Fruit fly (Drosophila melanogaster) whole organism, embryonic: ENCODE measurements around the gene cv-c.

ENCODE experiments used
- ATbp ChIP-seq: fragments of 200-800 bp; sonication (Bioruptor generic); optimal IDR thresholded peaks from 2 replicates; lab custom pipeline; 2017; ENCODE audit warnings: missing biosample characterization, mild to moderate bottlenecking, missing genetic modification characterization, missing genetic modification reagents
- Asciz ChIP-seq: fragments of 200-800 bp; sonication (Bioruptor generic); optimal IDR thresholded peaks from 2 replicates; lab custom pipeline; 2017; ENCODE audit warnings: missing biosample characterization, mild to moderate bottlenecking, missing genetic modification characterization, missing genetic modification reagents
- Awh ChIP-seq: fragments of 200-800 bp; sonication (Bioruptor generic); IDR thresholded peaks from 2 replicates; pipeline ENCODE4, ENCODE4 v1.3.6; 2022; ENCODE audit warnings: missing biosample characterization, missing genetic modification characterization
- Bdp1 ChIP-seq: fragments of 200-800 bp; sonication (Bioruptor generic); optimal IDR thresholded peaks from 3 replicates; lab custom pipeline; 2016; ENCODE audit warnings: missing biosample characterization, missing genetic modification characterization
- CG1024 ChIP-seq: fragments of 200-800 bp; sonication (Bioruptor generic); IDR thresholded peaks from 2 replicates; pipeline ENCODE4 v1.3.6; 2022; ENCODE audit warnings: missing biosample characterization, missing genetic modification characterization
- CG11456 ChIP-seq: fragments of 200-800 bp; sonication (Bioruptor generic); IDR thresholded peaks from 3 replicates; pipeline ENCODE4 v1.3.6; 2022; ENCODE audit warnings: missing biosample characterization, missing genetic modification characterization
- CG11504 ChIP-seq: fragments of 200-800 bp; sonication (Bioruptor generic); optimal IDR thresholded peaks from 3 replicates; lab custom pipeline; 2019; ENCODE audit warnings: missing biosample characterization, mild to moderate bottlenecking, missing genetic modification characterization, moderate library complexity
- CG12071 ChIP-seq: fragments of 200-800 bp; sonication (Bioruptor generic); optimal IDR thresholded peaks from 3 replicates; lab custom pipeline; 2018; ENCODE audit warnings: missing biosample characterization, mild to moderate bottlenecking, missing genetic modification characterization
- CG12659 ChIP-seq: fragments of 200-800 bp; sonication (Bioruptor generic); optimal IDR thresholded peaks from 3 replicates; lab custom pipeline; 2017; ENCODE audit warnings: mild to moderate bottlenecking, missing biosample characterization, missing genetic modification reagents, missing genetic modification characterization
- CG17359 ChIP-seq: fragments of 200-800 bp; sonication (Bioruptor generic); optimal IDR thresholded peaks from 3 replicates; lab custom pipeline; 2018; ENCODE audit warnings: missing biosample characterization, mild to moderate bottlenecking, missing genetic modification characterization, moderate library complexity
- CG30431 ChIP-seq: fragments of 200-800 bp; sonication (Bioruptor generic); optimal IDR thresholded peaks from 2 replicates; lab custom pipeline; 2017; ENCODE audit warnings: missing biosample characterization, missing genetic modification characterization
- CG3838 ChIP-seq: fragments of 200-800 bp; sonication (Bioruptor generic); optimal IDR thresholded peaks from 3 replicates; lab custom pipeline; 2016; ENCODE audit warnings: missing biosample characterization, missing genetic modification characterization
- CG6689 ChIP-seq: fragments of 200-800 bp; sonication (Bioruptor generic); IDR thresholded peaks from 2 replicates; pipeline ENCODE4 v1.3.6; 2022; ENCODE audit warnings: missing biosample characterization, missing genetic modification characterization
- CG9932 ChIP-seq: fragments of 200-800 bp; sonication (Bioruptor generic); IDR thresholded peaks from 2 replicates; pipeline ENCODE4 v1.3.6; 2022; ENCODE audit warnings: missing biosample characterization, missing genetic modification characterization
- Dip2 ChIP-seq: fragments of 200-800 bp; sonication (Bioruptor generic); IDR thresholded peaks from 2 replicates; pipeline ENCODE4 v1.3.6; 2022; ENCODE audit warnings: missing biosample characterization, missing genetic modification characterization
- Elba2 ChIP-seq: fragments of 200-800 bp; sonication (Bioruptor generic); optimal IDR thresholded peaks from 3 replicates; lab custom pipeline; 2016; ENCODE audit warnings: missing biosample characterization, missing genetic modification characterization
- Ets97D ChIP-seq: fragments of 200-800 bp; sonication (Bioruptor generic); optimal IDR thresholded peaks from 3 replicates; lab custom pipeline; 2016; ENCODE audit warnings: missing biosample characterization, missing genetic modification characterization
- Hmr ChIP-seq: fragments of 200-800 bp; sonication (Bioruptor generic); optimal IDR thresholded peaks from 3 replicates; lab custom pipeline; 2017; ENCODE audit warnings: mild to moderate bottlenecking, missing biosample characterization, missing genetic modification reagents, missing genetic modification characterization
- Hr51 ChIP-seq, 2 experiments: fragments of 200-800 bp; sonication (Bioruptor generic); optimal IDR thresholded peaks; 2 replicates in 1 of 2; 3 replicates in 1 of 2; lab custom pipeline; 2016 to 2018; ENCODE audit warnings: missing biosample characterization in 2 of 2, missing genetic modification characterization in 2 of 2, mild to moderate bottlenecking in 1 of 2, moderate library complexity in 1 of 2
- Lim3 ChIP-seq: fragments of 200-800 bp; sonication (Bioruptor generic); IDR thresholded peaks from 2 replicates; pipeline ENCODE4 v1.3.6; 2022; ENCODE audit warnings: missing biosample characterization, missing genetic modification characterization
- MBD-R2 ChIP-seq: fragments of 200-800 bp; sonication (Bioruptor generic); IDR thresholded peaks from 2 replicates; pipeline ENCODE4 v1.3.6; 2022; ENCODE audit warnings: missing biosample characterization, missing genetic modification characterization
- Meics ChIP-seq: fragments of 200-800 bp; sonication (Bioruptor generic); optimal IDR thresholded peaks from 2 replicates; lab custom pipeline; 2017; ENCODE audit warnings: missing biosample characterization, mild to moderate bottlenecking, missing genetic modification characterization
- Pdp1 ChIP-seq, 2 experiments: fragments of 200-800 bp; sonication (Bioruptor generic); optimal IDR thresholded peaks; 3 replicates each; lab custom pipeline; 2016; ENCODE audit warnings: missing biosample characterization in 2 of 2, missing genetic modification characterization in 2 of 2, mild to moderate bottlenecking in 1 of 2, moderate library complexity in 1 of 2
- Trl ChIP-seq, 3 experiments: fragments of >200 bp in 2 of 3; fragments of 200-800 bp in 1 of 3; sonication (Bioruptor generic) in 1 of 3; optimal IDR thresholded peaks; 2 replicates in 1 of 3; 3 replicates in 2 of 3; lab custom pipeline; 2016 to 2017; ENCODE audit warnings: missing biosample characterization in 1 of 3, missing genetic modification characterization in 1 of 3
- Usf ChIP-seq: fragments of 200-800 bp; sonication (Bioruptor generic); optimal IDR thresholded peaks from 2 replicates; lab custom pipeline; 2017; ENCODE audit warnings: missing genotype, missing biosample characterization, missing genetic modification characterization
- ap ChIP-seq: fragments of 200-800 bp; sonication (Bioruptor generic); IDR thresholded peaks from 2 replicates; pipeline ENCODE4 v1.3.6; 2022; ENCODE audit warnings: missing biosample characterization, missing genetic modification characterization
- ato ChIP-seq: fragments of 200-800 bp; sonication (Bioruptor generic); IDR thresholded peaks from 2 replicates; pipeline ENCODE4 v1.3.6; 2022; ENCODE audit warnings: missing biosample characterization, missing genetic modification characterization; ENCODE audit not compliant: partially characterized antibody
- bab2 ChIP-seq: fragments of 200-800 bp; sonication (Bioruptor generic); optimal IDR thresholded peaks from 2 replicates; lab custom pipeline; 2016; ENCODE audit warnings: missing biosample characterization, missing genetic modification characterization
- chif ChIP-seq, 2 experiments: fragments of 200-800 bp; sonication (Bioruptor generic); optimal IDR thresholded peaks; 3 replicates each; lab custom pipeline; 2016; ENCODE audit warnings: missing biosample characterization in 2 of 2, missing genetic modification characterization in 2 of 2
- dan ChIP-seq: fragments of 200-800 bp; sonication (Bioruptor generic); IDR thresholded peaks from 2 replicates; pipeline ENCODE4 v1.3.6; 2022; ENCODE audit warnings: missing biosample characterization, missing genetic modification characterization
- dimm ChIP-seq: fragments of 200-800 bp; sonication (Bioruptor generic); IDR thresholded peaks from 2 replicates; pipeline ENCODE4 v1.3.6; 2022; ENCODE audit warnings: missing biosample characterization, missing genetic modification characterization
- dm ChIP-seq: fragments of 200-800 bp; sonication (Bioruptor generic); optimal IDR thresholded peaks from 3 replicates; lab custom pipeline; 2016; ENCODE audit warnings: missing biosample characterization, missing genetic modification characterization
- dmrt99B ChIP-seq: fragments of 200-800 bp; sonication (Bioruptor generic); optimal IDR thresholded peaks from 2 replicates; lab custom pipeline; 2018; ENCODE audit warnings: missing biosample characterization, mild to moderate bottlenecking, missing genetic modification characterization, moderate library complexity
- ems ChIP-seq: fragments of 200-800 bp; sonication (Bioruptor generic); optimal IDR thresholded peaks from 3 replicates; lab custom pipeline; 2016; ENCODE audit warnings: missing biosample characterization, missing genetic modification characterization
- eve ChIP-seq, 2 experiments: fragments of >200 bp; optimal IDR thresholded peaks; 2 replicates each; lab custom pipeline; 2017; ENCODE audit warnings: missing biosample characterization in 2 of 2, missing genetic modification characterization in 2 of 2
- ham ChIP-seq: fragments of 200-800 bp; sonication (Bioruptor generic); IDR thresholded peaks from 2 replicates; pipeline ENCODE4 v1.3.6; 2022; ENCODE audit warnings: missing biosample characterization, missing genetic modification characterization
- insv ChIP-seq, 2 experiments: fragments of 200-800 bp; sonication (Bioruptor generic); optimal IDR thresholded peaks; 3 replicates each; lab custom pipeline; 2016 to 2018; ENCODE audit warnings: missing biosample characterization in 2 of 2, missing genetic modification characterization in 2 of 2
- klu ChIP-seq: fragments of 200-800 bp; sonication (Bioruptor generic); IDR thresholded peaks from 2 replicates; pipeline ENCODE4 v1.3.6; 2022; ENCODE audit warnings: missing biosample characterization, missing genetic modification characterization
- lab ChIP-seq: fragments of 200-800 bp; sonication (Bioruptor generic); optimal IDR thresholded peaks from 3 replicates; lab custom pipeline; 2017; ENCODE audit warnings: missing biosample characterization, missing genetic modification characterization, mild to moderate bottlenecking, moderate library complexity, missing genetic modification reagents
- luna ChIP-seq: fragments of 200-800 bp; sonication (Bioruptor generic); optimal IDR thresholded peaks from 2 replicates; lab custom pipeline; 2016; ENCODE audit warnings: missing biosample characterization, missing genetic modification characterization
- mirr ChIP-seq: fragments of 200-800 bp; sonication (Bioruptor generic); optimal IDR thresholded peaks from 3 replicates; lab custom pipeline; 2018; ENCODE audit warnings: missing biosample characterization, mild to moderate bottlenecking, missing genetic modification characterization
- mld ChIP-seq: fragments of 200-800 bp; sonication (Bioruptor generic); IDR thresholded peaks from 3 replicates; pipeline ENCODE4 v1.3.6; 2022; ENCODE audit warnings: missing biosample characterization, missing genetic modification characterization; ENCODE audit not compliant: partially characterized antibody
- nmo ChIP-seq: fragments of 200-800 bp; sonication (Bioruptor generic); optimal IDR thresholded peaks from 2 replicates; lab custom pipeline; 2018; ENCODE audit warnings: missing biosample characterization, mild to moderate bottlenecking, missing genetic modification characterization, moderate library complexity
- odd ChIP-seq: fragments of 200-800 bp; sonication (Bioruptor generic); optimal IDR thresholded peaks from 2 replicates; lab custom pipeline; 2017; ENCODE audit warnings: missing biosample characterization, mild to moderate bottlenecking, missing genetic modification characterization
- prd ChIP-seq, 3 experiments: fragments of >200 bp in 2 of 3; fragments of 200-800 bp in 1 of 3; sonication (Bioruptor generic) in 1 of 3; optimal IDR thresholded peaks in 2 of 3; IDR thresholded peaks in 1 of 3; 2 replicates in 2 of 3; 3 replicates in 1 of 3; pipeline versions ENCODE4 v1.3.6 to Lab custom; 2017 to 2022; ENCODE audit warnings: missing biosample characterization in 1 of 3, missing genetic modification characterization in 1 of 3
- sens ChIP-seq: fragments of 200-800 bp; sonication (Bioruptor generic); peaks from one replicate; lab custom pipeline; 2016; ENCODE audit warnings: missing biosample characterization, missing genetic modification characterization
- slp2 ChIP-seq: fragments of 200-800 bp; sonication (Bioruptor generic); optimal IDR thresholded peaks from 2 replicates; lab custom pipeline; 2016; ENCODE audit warnings: missing biosample characterization, missing genetic modification characterization
- toy ChIP-seq: fragments of 200-800 bp; sonication (Bioruptor generic); IDR thresholded peaks from 2 replicates; pipeline ENCODE4 v1.3.6; 2022; ENCODE audit warnings: missing biosample characterization, missing genetic modification characterization
- unpg ChIP-seq: fragments of 200-800 bp; sonication (Bioruptor generic); optimal IDR thresholded peaks from 3 replicates; lab custom pipeline; 2018; ENCODE audit warnings: missing biosample characterization, mild to moderate bottlenecking, missing genetic modification characterization, moderate library complexity
- wek ChIP-seq: fragments of 200-800 bp; sonication (Bioruptor generic); optimal IDR thresholded peaks from 3 replicates; lab custom pipeline; 2018; ENCODE audit warnings: missing biosample characterization, mild to moderate bottlenecking, missing genetic modification characterization, moderate library complexity
- zen2 ChIP-seq: fragments of 200-800 bp; sonication (Bioruptor generic); IDR thresholded peaks from 3 replicates; pipeline ENCODE4 v1.3.6; 2022; ENCODE audit warnings: missing biosample characterization, missing genetic modification characterization; ENCODE audit not compliant: partially characterized antibody

The cv-c gene

dm6 chr3R:14387840-14388239, 93.7 kb downstream of the cv-c start (continued):
- TF ChIP-seq CG1024 = no peak
- TF ChIP-seq CG12071 (GFP tag; lab: Kevin White, UChicago) = no peak
- no peak for TF ChIP-seq CG12659 (GFP tag; lab: Kevin White, UChicago)
- TF ChIP-seq mld (GFP tag; lab: Robert Waterston, UW) = no peak
- TF ChIP-seq Awh (GFP tag; lab: Robert Waterston, UW) = no peak
- no peak for TF ChIP-seq ham (GFP tag; lab: Robert Waterston, UW)
- peak; percentile 25; the same call in 1 of the 2 replicates for TF ChIP-seq CG9932 (GFP tag; lab: Robert Waterston, UW)
- no peak for TF ChIP-seq chif (GFP tag; optimal IDR thresholded peaks at IDR 0.05; lab: Kevin White, UChicago)
- no peak for TF ChIP-seq bab2 (GFP tag; lab: Kevin White, UChicago)
- peak; percentile 42 for TF ChIP-seq CG6689 (GFP tag; lab: Robert Waterston, UW)
- TF ChIP-seq nmo (GFP tag; lab: Kevin White, UChicago) = peak; percentile 14
- no peak for TF ChIP-seq ap (GFP tag; lab: Robert Waterston, UW)
- TF ChIP-seq ATbp (GFP tag; lab: Kevin White, UChicago) = no peak
- no peak for TF ChIP-seq luna (GFP tag; lab: Kevin White, UChicago)
- TF ChIP-seq MBD-R2 (GFP tag; lab: Robert Waterston, UW) = no peak
- no peak for TF ChIP-seq CG11456 (GFP tag; lab: Robert Waterston, UW)
- peak; percentile 49 for TF ChIP-seq CG11504
- no peak for TF ChIP-seq klu
- no peak for TF ChIP-seq wek (GFP tag; lab: Kevin White, UChicago)
- no peak for TF ChIP-seq Elba2
- no peak for TF ChIP-seq eve (GFP tag; optimal IDR thresholded peaks at IDR 0.05; lab: Kevin White, UChicago)
- TF ChIP-seq dmrt99B (tag; lab: Kevin White, UChicago) = peak; percentile 38
- TF ChIP-seq dm (GFP tag; lab: Kevin White, UChicago) = no peak
- no peak for TF ChIP-seq Lim3 (GFP tag; lab: Robert Waterston, UW)
- TF ChIP-seq lab (GFP tag; lab: Kevin White, UChicago) = no peak
- TF ChIP-seq Asciz (GFP tag; lab: Kevin White, UChicago) = no peak
- no peak for TF ChIP-seq Usf (GFP tag; lab: Kevin White, UChicago)
- no peak for TF ChIP-seq CG17359
- TF ChIP-seq zen2 (GFP tag; lab: Robert Waterston, UW) = no peak
- TF ChIP-seq mirr = no peak
- no peak for TF ChIP-seq CG30431 (GFP tag; lab: Kevin White, UChicago)
- TF ChIP-seq toy (GFP tag; lab: Robert Waterston, UW) = no peak
- TF ChIP-seq Trl (optimal IDR thresholded peaks at IDR 0.05; lab: Kevin White, UChicago) = no peak
- TF ChIP-seq Trl (GFP tag; optimal IDR thresholded peaks at IDR 0.05; lab: Kevin White, UChicago) = no peak
- TF ChIP-seq ato = no peak
- TF ChIP-seq unpg (GFP tag; lab: Kevin White, UChicago) = peak; percentile 16
- no peak for TF ChIP-seq CG3838
- no peak for TF ChIP-seq Bdp1 (GFP tag; lab: Kevin White, UChicago)
- no peak for TF ChIP-seq Pdp1 (GFP tag; optimal IDR thresholded peaks at IDR 0.05; lab: Kevin White, UChicago)
- TF ChIP-seq insv (GFP tag; optimal IDR thresholded peaks at IDR 0.05; lab: Kevin White, UChicago) = no peak
- TF ChIP-seq ems (GFP tag; lab: Kevin White, UChicago) = no peak
- no peak for TF ChIP-seq odd (GFP tag; lab: Kevin White, UChicago)
- no peak for TF ChIP-seq dimm (GFP tag; lab: Robert Waterston, UW)
- TF ChIP-seq sens (GFP tag; lab: Kevin White, UChicago) = peak; percentile 79
- no peak for TF ChIP-seq dan (GFP tag; lab: Robert Waterston, UW)
- no peak for TF ChIP-seq Ets97D (GFP tag; lab: Kevin White, UChicago)
- peak in 1 of 2 experiments; percentile 31 for TF ChIP-seq Hr51 (GFP tag; optimal IDR thresholded peaks at IDR 0.05; lab: Kevin White, UChicago)
- TF ChIP-seq Dip2 = no peak
- TF ChIP-seq slp2 (GFP tag; lab: Kevin White, UChicago) = no peak
- TF ChIP-seq prd (optimal IDR thresholded peaks at IDR 0.05; lab: Kevin White, UChicago) = no peak
- TF ChIP-seq prd (GFP tag; IDR thresholded peaks at IDR 0.05; lab: Robert Waterston, UW) = peak; percentile 57; the same call in 2 of the 3 replicates
- no peak for TF ChIP-seq Hmr (GFP tag; lab: Kevin White, UChicago)
- peak; percentile 10 for TF ChIP-seq Meics (GFP tag; lab: Kevin White, UChicago)
